Fruit fly (Drosophila melanogaster): ENCODE data around the gene alpha-Est6.

Gene alpha-Est6

dm6 chr3R:7493171-7493570 is 35.4 kb downstream of the alpha-Est6 start, which contains the start of gene CG42656:
Gene CG42656 (minus strand): TSS chr3R:7493271.
- TF ChIP-seq Med (GFP tag) (peak; percentile 35), toy (GFP tag; IDR thresholded peaks at IDR 0.05) (no peak)

dm6 chr3R:7492099-7492498 is 36.5 kb downstream of the alpha-Est6 start:
- TF ChIP-seq CG31224 (GFP tag; IDR thresholded peaks at IDR 0.05) (no peak), CG15269 (tag; optimal IDR thresholded peaks at IDR 0.05) (peak; percentile 41), Vsx1 (GFP tag; optimal IDR thresholded peaks at IDR 0.05) (no peak), Ptx1 (GFP tag; IDR thresholded peaks at IDR 0.05) (peak; percentile 40), Xrp1 (GFP tag; IDR thresholded peaks at IDR 0.05) (0 out of 2 replicates have a peak, but pooled peaks have one; percentile 4), sqz (GFP tag; optimal IDR thresholded peaks at IDR 0.05) (no peak), Hr51 (GFP tag; optimal IDR thresholded peaks at IDR 0.05) (peak in 1 of 2 experiments; percentile 40), CG16813 (GFP tag; IDR thresholded peaks at IDR 0.05; ENCODE audit: partially characterized antibody) (peak; percentile 62), CG1024 (GFP tag; IDR thresholded peaks at IDR 0.05) (0 out of 2 replicates have a peak, but pooled peaks have one; percentile 28), MTF-1 (GFP tag; optimal IDR thresholded peaks at IDR 0.05; ENCODE audit: borderline replicate concordance) (no peak), kah (GFP tag; optimal IDR thresholded peaks at IDR 0.05) (no peak), slbo (GFP tag; IDR thresholded peaks at IDR 0.05) (peak; percentile 61), Dek (tag; optimal IDR thresholded peaks at IDR 0.05) (peak; percentile 30), Scr (GFP tag; IDR thresholded peaks at IDR 0.05; ENCODE audit: partially characterized antibody) (peak; percentile 55), Tbp (GFP tag; optimal IDR thresholded peaks at IDR 0.05) (no peak), prd (optimal IDR thresholded peaks at IDR 0.05) (no peak), prd (GFP tag; IDR thresholded peaks at IDR 0.05) (peak; percentile 42; the same call in 1 of the 3 replicates), onecut (GFP tag; IDR thresholded peaks at IDR 0.05) (peak; percentile 83), Hmr (GFP tag; optimal IDR thresholded peaks at IDR 0.05) (peak; percentile 3), ind (GFP tag; optimal IDR thresholded peaks at IDR 0.05) (peak; percentile 6), ftz-f1 (GFP tag; optimal IDR thresholded peaks at IDR 0.05) (peak; percentile 89), CG34376 (GFP tag; optimal IDR thresholded peaks at IDR 0.05) (no peak), CG14860 (GFP tag; IDR thresholded peaks at IDR 0.05; ENCODE audit: partially characterized antibody) (peak; percentile 79), toy (GFP tag; IDR thresholded peaks at IDR 0.05) (0 out of 2 replicates have a peak, but pooled peaks have one; percentile 15), E2f2 (GFP tag; IDR thresholded peaks at IDR 0.05) (0 out of 2 replicates have a peak, but pooled peaks have one; percentile 8), CG9727 (GFP tag; optimal IDR thresholded peaks at IDR 0.05) (peak; percentile 4), CG5953 (GFP tag; IDR thresholded peaks at IDR 0.05) (peak; percentile 52; the same call in 1 of the 2 replicates), CG8478 (optimal IDR thresholded peaks at IDR 0.05) (no peak), CG17361 (GFP tag; IDR thresholded peaks at IDR 0.05) (peak; percentile 33; the same call in 2 of the 3 replicates), CG4707 (GFP tag; optimal IDR thresholded peaks at IDR 0.05) (no peak), CG1602 (GFP tag; optimal IDR thresholded peaks at IDR 0.05) (peak; percentile 24), CG12744 (GFP tag; optimal IDR thresholded peaks at IDR 0.05) (no peak), Xbp1 (GFP tag; optimal IDR thresholded peaks at IDR 0.05) (peak; percentile 8), tin (GFP tag; optimal IDR thresholded peaks at IDR 0.05) (peak; percentile 4), CG13287 (GFP tag; IDR thresholded peaks at IDR 0.05; ENCODE audit: partially characterized antibody) (peak; percentile 48; the same call in 1 of the 2 replicates), CG4820 (GFP tag; optimal IDR thresholded peaks at IDR 0.05) (peak; percentile 18), CG34422 (GFP tag; IDR thresholded peaks at IDR 0.05) (0 out of 3 replicates have a peak, but pooled peaks have one; percentile 11), dpn (GFP tag; optimal IDR thresholded peaks at IDR 0.05) (peak; percentile 15 to 40), CG7963 (GFP tag; IDR thresholded peaks at IDR 0.05; ENCODE audit: partially characterized antibody) (peak; percentile 67; the same call in 2 of the 3 replicates), CG17359 (tag; optimal IDR thresholded peaks at IDR 0.05) (peak; percentile 28), run (tag; optimal IDR thresholded peaks at IDR 0.05) (no peak), Sry-β (GFP tag; optimal IDR thresholded peaks at IDR 0.05) (no peak), CG8290 (GFP tag; optimal IDR thresholded peaks at IDR 0.05) (no peak), CG8290 (tag; optimal IDR thresholded peaks at IDR 0.05) (peak in 1 of 2 experiments; percentile 60), CG9932 (GFP tag; IDR thresholded peaks at IDR 0.05) (peak; percentile 41; the same call in 1 of the 2 replicates), NFAT (GFP tag; IDR thresholded peaks at IDR 0.05) (peak; percentile 53; the same call in 1 of the 2 replicates), chinmo (GFP tag; IDR thresholded peaks at IDR 0.05; ENCODE audit: partially characterized antibody) (peak; percentile 85; the same call in 2 of the 4 replicates)
